Worm (Caenorhabditis elegans): ENCODE measurements around the gene cdc-25.4.

Gene cdc-25.4

DNA sequence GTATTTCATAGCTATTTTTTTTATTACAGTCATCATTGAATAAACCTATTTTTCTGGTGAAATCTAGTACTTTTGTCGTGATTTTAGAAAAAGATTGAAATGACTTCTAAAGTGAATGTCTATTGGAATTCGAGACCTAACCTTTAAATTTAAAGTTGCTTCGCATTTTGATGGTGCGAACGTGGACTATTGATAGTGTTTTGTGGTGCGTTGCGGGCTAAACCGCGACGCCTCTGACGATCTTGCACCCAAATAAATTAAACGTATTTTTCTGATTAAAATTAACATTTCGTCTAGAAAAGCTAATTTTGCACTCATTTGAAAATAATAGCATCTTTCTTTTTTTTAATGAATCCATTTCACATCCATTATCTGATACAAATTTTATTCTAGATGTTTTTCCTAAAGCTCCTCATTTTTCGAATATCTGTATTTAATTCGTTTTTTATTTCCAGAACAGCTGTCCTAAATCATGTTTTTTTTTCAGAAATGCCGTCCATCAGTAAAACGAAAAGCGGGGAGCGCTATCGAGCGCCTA is 16.8 kb downstream of the cdc-25.4 start, which contains the start of gene wbp-11:
TSS of gene wbp-11 (plus strand) at position 488 of the 538 bp plus-strand sequence.
- TF ChIP-seq nhr-77 (tag; optimal IDR thresholded peaks at IDR 0.05) (no peak), unc-39 (tag; optimal IDR thresholded peaks at IDR 0.05) (no peak), blmp-1 (tag; optimal IDR thresholded peaks at IDR 0.05; ENCODE audit: insufficient read depth) (no peak), elt-1 (tag; optimal IDR thresholded peaks at IDR 0.05) (no peak), peb-1 (tag; optimal IDR thresholded peaks at IDR 0.05) (no peak), fos-1 (tag; optimal IDR thresholded peaks at IDR 0.05) (no peak), C34F6.9 (tag; optimal IDR thresholded peaks at IDR 0.05) (peak; percentile 49), ceh-82 (tag; optimal IDR thresholded peaks at IDR 0.05) (no peak), zag-1 (tag; optimal IDR thresholded peaks at IDR 0.05) (no peak), snpc-4 (tag; optimal IDR thresholded peaks at IDR 0.05) (no peak), nhr-237 (tag; optimal IDR thresholded peaks at IDR 0.05) (no peak), sma-9 (GFP tag; optimal IDR thresholded peaks at IDR 0.05) (peak; percentile 0), sma-9 (tag; optimal IDR thresholded peaks at IDR 0.05) (no peak), dmd-4 (tag; optimal IDR thresholded peaks at IDR 0.05) (no peak), F13H6.1 (tag; optimal IDR thresholded peaks at IDR 0.05) (no peak), sem-4 (tag; optimal IDR thresholded peaks at IDR 0.05) (no peak), lin-11 (tag; optimal IDR thresholded peaks at IDR 0.05) (no peak), nhr-11 (tag; optimal IDR thresholded peaks at IDR 0.05) (no peak), nhr-10 (tag; optimal IDR thresholded peaks at IDR 0.05) (no peak), skn-1 (tag; optimal IDR thresholded peaks at IDR 0.05) (no peak), nhr-129 (tag; optimal IDR thresholded peaks at IDR 0.05) (peak; percentile 38), elt-3 (tag; optimal IDR thresholded peaks at IDR 0.05) (no peak), lsy-2 (tag; optimal IDR thresholded peaks at IDR 0.05) (peak in 1 of 2 experiments; percentile 53), lin-13 (GFP tag; optimal IDR thresholded peaks at IDR 0.05) (no peak), ztf-1 (GFP tag; conservative IDR thresholded peaks at IDR 0.05) (no peak), unc-55 (GFP tag; optimal IDR thresholded peaks at IDR 0.05) (peak; percentile 51), unc-62 (GFP tag; optimal IDR thresholded peaks at IDR 0.05) (no peak), crh-2 (tag; optimal IDR thresholded peaks at IDR 0.05) (peak; percentile 16), alr-1 (tag; optimal IDR thresholded peaks at IDR 0.05) (no peak)

DNA sequence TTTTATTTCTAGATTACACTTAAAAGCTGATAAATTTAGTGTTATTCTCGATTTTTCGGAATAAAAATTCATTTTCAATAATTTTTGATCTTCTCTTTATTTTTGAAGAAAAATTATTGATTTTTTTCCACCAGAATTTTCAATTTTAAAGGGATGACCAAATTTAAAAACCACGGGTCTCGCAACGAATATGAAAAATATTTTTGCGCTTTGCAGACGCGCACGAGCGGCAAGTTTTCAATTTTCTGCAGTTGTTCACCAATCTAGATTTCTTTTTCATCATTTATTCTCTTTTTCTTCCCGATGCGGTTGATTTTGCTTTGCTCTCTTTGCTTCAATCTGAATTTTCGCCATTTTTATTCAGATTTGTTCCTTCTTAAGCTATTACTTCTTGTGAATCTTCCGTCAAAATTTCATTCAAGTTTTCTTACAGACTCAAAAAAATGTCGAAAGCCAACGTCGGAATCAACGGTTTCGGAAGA is 18.4 kb downstream of the cdc-25.4 start, which contains the start of gene gpd-4:
TSS of gene gpd-4 (plus strand) at position 432 of the 482 bp plus-strand sequence.
- TF ChIP-seq R02D3.7 (tag; optimal IDR thresholded peaks at IDR 0.05) (no peak), ceh-16 (tag; optimal IDR thresholded peaks at IDR 0.05) (no peak), lsy-2 (tag; optimal IDR thresholded peaks at IDR 0.05) (no peak), unc-62 (GFP tag; optimal IDR thresholded peaks at IDR 0.05) (no peak), unc-39 (tag; optimal IDR thresholded peaks at IDR 0.05) (no peak), ztf-4 (tag; optimal IDR thresholded peaks at IDR 0.05) (no peak), aly-2 (tag; optimal IDR thresholded peaks at IDR 0.05) (no peak), ZK546.5 (tag; optimal IDR thresholded peaks at IDR 0.05) (no peak), ceh-82 (tag; optimal IDR thresholded peaks at IDR 0.05) (no peak), sma-3 (GFP tag; optimal IDR thresholded peaks at IDR 0.05) (no peak)

DNA sequence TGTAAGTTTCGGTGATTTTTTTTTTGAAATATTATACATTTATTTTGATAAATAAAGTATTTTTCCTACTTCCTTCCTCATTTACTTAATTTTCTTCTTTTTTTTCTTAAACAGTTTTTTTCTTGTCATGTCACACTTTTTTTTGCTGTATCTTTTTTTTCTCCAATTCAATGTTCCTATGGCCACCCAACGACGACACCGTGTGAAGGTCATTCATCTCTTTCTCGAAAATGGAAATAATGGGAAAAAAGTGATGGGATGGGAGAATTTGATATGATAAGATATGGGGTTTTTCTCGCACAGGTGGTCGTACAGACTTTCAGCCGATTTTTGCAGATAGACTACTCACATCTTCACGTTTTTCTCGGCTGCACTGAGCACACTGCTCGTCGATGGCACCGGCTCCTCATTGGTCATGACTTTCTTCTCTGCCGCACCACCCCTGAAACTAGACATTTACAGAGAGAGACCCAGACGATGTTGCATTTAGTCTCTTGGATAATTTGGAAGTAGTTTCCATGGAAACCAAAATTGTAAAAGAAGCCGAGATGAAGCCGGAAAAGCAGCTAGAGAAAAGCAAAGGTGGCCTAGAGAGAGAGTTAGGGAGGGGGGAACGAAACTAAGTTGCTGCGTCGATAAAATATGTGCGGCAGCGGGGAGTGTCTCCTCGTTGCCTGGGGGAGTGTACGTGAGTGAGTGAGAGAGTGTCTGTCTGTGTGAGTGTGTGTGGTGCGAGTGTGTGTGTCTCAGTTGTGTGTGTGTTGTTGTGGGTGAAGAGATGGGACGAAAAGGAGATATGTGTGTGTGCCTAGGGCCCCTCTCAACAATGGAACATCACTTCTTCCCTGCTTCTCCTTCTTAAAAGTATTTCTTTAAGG is 20.1 kb downstream of the cdc-25.4 start, which contains the start of gene daf-19:
TSS of gene daf-19 (minus strand) at position 442 of the 878 bp plus-strand sequence.
- peak; percentile 55 for TF ChIP-seq nhr-21 (tag; optimal IDR thresholded peaks at IDR 0.05)
- peak; percentile 30 for TF ChIP-seq ama-1 (optimal IDR thresholded peaks at IDR 0.05)
- peak; percentile 48 for TF ChIP-seq egl-27 (tag; optimal IDR thresholded peaks at IDR 0.05)
- TF ChIP-seq sma-9 (GFP tag; optimal IDR thresholded peaks at IDR 0.05) = peak; percentile 53
- no peak for TF ChIP-seq sma-9 (tag; optimal IDR thresholded peaks at IDR 0.05)
- peak; percentile 59 for TF ChIP-seq crh-2 (tag; optimal IDR thresholded peaks at IDR 0.05)
- TF ChIP-seq lsy-2 (tag; optimal IDR thresholded peaks at IDR 0.05) = peak; percentile 27 to 65
- peak; percentile 43 for TF ChIP-seq zag-1 (tag; optimal IDR thresholded peaks at IDR 0.05)
- TF ChIP-seq ztf-4 (tag; optimal IDR thresholded peaks at IDR 0.05) = peak; percentile 56
- peak; percentile 82 for TF ChIP-seq unc-39 (tag; optimal IDR thresholded peaks at IDR 0.05)
- TF ChIP-seq ceh-82 (tag; optimal IDR thresholded peaks at IDR 0.05) = no peak
- TF ChIP-seq ztf-11 (tag; optimal IDR thresholded peaks at IDR 0.05) = peak; percentile 12
- TF ChIP-seq sma-3 (GFP tag; optimal IDR thresholded peaks at IDR 0.05) = peak; percentile 13
- peak; percentile 78 for TF ChIP-seq C34F6.9 (tag; optimal IDR thresholded peaks at IDR 0.05)
- peak; percentile 71 for TF ChIP-seq nhr-129 (tag; optimal IDR thresholded peaks at IDR 0.05)
- no peak for TF ChIP-seq ztf-1 (GFP tag; conservative IDR thresholded peaks at IDR 0.05)
- TF ChIP-seq nhr-25 (tag; optimal IDR thresholded peaks at IDR 0.05) = no peak
- TF ChIP-seq Y55F3AM.14 (GFP tag; optimal IDR thresholded peaks at IDR 0.05) = peak; percentile 38
- peak; percentile 76 for TF ChIP-seq unc-55 (GFP tag; optimal IDR thresholded peaks at IDR 0.05)
- TF ChIP-seq fos-1 (tag; optimal IDR thresholded peaks at IDR 0.05) = peak; percentile 33
- no peak for TF ChIP-seq ceh-16 (tag; optimal IDR thresholded peaks at IDR 0.05)
- TF ChIP-seq sem-4 (tag; optimal IDR thresholded peaks at IDR 0.05) = no peak
- no peak for TF ChIP-seq dmd-4 (tag; optimal IDR thresholded peaks at IDR 0.05)
- no peak for TF ChIP-seq elt-1 (tag; optimal IDR thresholded peaks at IDR 0.05)
- TF ChIP-seq lin-13 (GFP tag; optimal IDR thresholded peaks at IDR 0.05) = peak; percentile 49
- TF ChIP-seq lin-11 (tag; optimal IDR thresholded peaks at IDR 0.05) = peak; percentile 63
- peak; percentile 5 for TF ChIP-seq nhr-10 (tag; optimal IDR thresholded peaks at IDR 0.05)
- TF ChIP-seq F13H6.1 (tag; optimal IDR thresholded peaks at IDR 0.05) = peak; percentile 61
- peak in 1 of 2 experiments; percentile 36 for TF ChIP-seq mdl-1 (tag; optimal IDR thresholded peaks at IDR 0.05)
- no peak for TF ChIP-seq unc-62 (GFP tag; optimal IDR thresholded peaks at IDR 0.05)
- TF ChIP-seq mab-5 (tag; optimal IDR thresholded peaks at IDR 0.05) = no peak

All from whole organism, L2 larva.